Worm (Caenorhabditis elegans) whole organism, L1 larva: Measurements from ENCODE around the gene Y50D4C.3.

ENCODE experiments used
- F16B12.6 ChIP-seq: fragments of 150-350 bp; optimal IDR thresholded peaks from 2 replicates; lab custom pipeline; 2014; ENCODE audit warnings: missing biosample characterization, missing genetic modification characterization
- ces-1 ChIP-seq: fragments of 150-350 bp; optimal IDR thresholded peaks from 2 replicates; lab custom pipeline; 2014; ENCODE audit warnings: missing biosample characterization, missing genetic modification reagents, missing genetic modification characterization
- elt-2 ChIP-seq: sonication (generic microtip); optimal IDR thresholded peaks from 2 replicates; lab custom pipeline; 2016; ENCODE audit warnings: missing genetic modification characterization, mild to moderate bottlenecking, inconsistent platforms, missing compliant biosample characterization, missing genetic modification reagents
- lin-13 ChIP-seq: fragments of 150-350 bp; optimal IDR thresholded peaks from 2 replicates; lab custom pipeline; 2014; ENCODE audit warnings: missing biosample characterization, missing genetic modification reagents, missing genetic modification characterization
- lin-15B ChIP-seq: fragments of 150-350 bp; sonication (generic microtip); optimal IDR thresholded peaks from 3 replicates; lab custom pipeline; 2014; ENCODE audit warnings: missing biosample characterization, missing genetic modification characterization
- unc-62 ChIP-seq: fragments of 150-350 bp; optimal IDR thresholded peaks from 2 replicates; lab custom pipeline; 2014; ENCODE audit warnings: missing biosample characterization, missing genetic modification reagents, missing genetic modification characterization
- ztf-11 ChIP-seq, 2 experiments: sonication (generic microtip); optimal IDR thresholded peaks; 2 replicates each; lab custom pipeline; 2016 to 2017; ENCODE audit warnings: missing genetic modification characterization in 2 of 2, missing biosample characterization in 1 of 2, missing compliant biosample characterization in 1 of 2

ce11 chrV:982281-982756 is 37.3 kb upstream of the Y50D4C.3 start, which contains the start of the genes Y50D4C.12 and unc-34:
- no peak for TF ChIP-seq elt-2
- TF ChIP-seq ces-1 (GFP tag; lab: Kevin White, UChicago) = no peak
- TF ChIP-seq unc-62 (GFP tag; lab: Kevin White, UChicago) = no peak
- no peak for TF ChIP-seq lin-15B (tag; lab: Kevin White, UChicago)
- TF ChIP-seq F16B12.6 (tag; lab: Kevin White, UChicago) = no peak
- TF ChIP-seq lin-13 (GFP tag; lab: Kevin White, UChicago) = no peak
- TF ChIP-seq ztf-11 (tag; optimal IDR thresholded peaks at IDR 0.05; lab: Kevin White, UChicago) = no peak
